Worm (Caenorhabditis elegans) whole organism, midembryonic: Measurements from ENCODE around the gene K05G3.2.

ENCODE experiments used
- cog-1 ChIP-seq: sonication (generic microtip); optimal IDR thresholded peaks from 2 replicates; lab custom pipeline; 2016; ENCODE audit warnings: missing genetic modification characterization, missing compliant biosample characterization
- flt-1 ChIP-seq: fragments of 200-800 bp; sonication (Bioruptor generic); IDR thresholded peaks from 2 replicates; pipeline ENCODE4 v1.3.6; 2022; ENCODE audit warnings: missing genetic modification characterization, missing compliant biosample characterization
- klf-2 ChIP-seq: fragments of 200-800 bp; sonication (Bioruptor generic); conservative IDR thresholded peaks from 2 replicates; pipeline ENCODE4 v1.3.6; 2022; ENCODE audit warnings: missing genetic modification reagents, missing genetic modification characterization, missing compliant biosample characterization
- med-1 ChIP-seq: sonication (generic microtip); optimal IDR thresholded peaks from 2 replicates; lab custom pipeline; 2017; ENCODE audit warnings: missing genetic modification characterization, mild to moderate bottlenecking, missing compliant biosample characterization, antibody characterized with exemption, missing genetic modification reagents; ENCODE audit not compliant: insufficient read depth

- no peak for TF ChIP-seq flt-1 (GFP tag; lab: Robert Waterston, UW)
- no peak for TF ChIP-seq klf-2 (GFP tag; lab: Robert Waterston, UW)
- TF ChIP-seq med-1: no peak
- TF ChIP-seq cog-1 (tag; lab: Kevin White, UChicago): no peak
Measured at ce11 chrX:16530455-16530854, 35.7 kb downstream of the K05G3.2 start.
